Fruit fly (Drosophila melanogaster) whole organism, prepupa: Measurements from ENCODE around the gene TBC1D23.

Source experiments
- CG11294 ChIP-seq: fragments of 200-800 bp; sonication (Bioruptor generic); IDR thresholded peaks from 2 replicates; pipeline ENCODE4 v1.3.6; 2022; ENCODE audit warnings: missing biosample characterization, missing genetic modification characterization
- Hr39 ChIP-seq: fragments of 200-800 bp; sonication (Bioruptor generic); optimal IDR thresholded peaks from 2 replicates; lab custom pipeline; 2016; ENCODE audit warnings: missing biosample characterization, missing genetic modification characterization
- eg ChIP-seq: fragments of 200-800 bp; sonication (Bioruptor generic); IDR thresholded peaks from 3 replicates; pipeline ENCODE4 v1.3.6; 2022; ENCODE audit warnings: missing biosample characterization, missing genetic modification characterization
- topi ChIP-seq: fragments of 200-800 bp; sonication (Bioruptor generic); optimal IDR thresholded peaks from 3 replicates; lab custom pipeline; 2016; ENCODE audit warnings: missing biosample characterization, missing genetic modification characterization

dm6 chr2L:1177522-1177921 is 48.4 kb downstream of the TBC1D23 start, which contains the start of gene CG4896:
- TF ChIP-seq topi (GFP tag; lab: Kevin White, UChicago) (no peak), eg (GFP tag; lab: Robert Waterston, UW) (peak; percentile 33; the same call in 1 of the 3 replicates), Hr39 (GFP tag; lab: Kevin White, UChicago) (no peak), CG11294 (GFP tag; lab: Robert Waterston, UW) (no peak)
